Worm (Caenorhabditis elegans): Measurements from ENCODE around the gene spp-24.

Gene spp-24

ce11 chrII:47280-47679 is 7.9 kb upstream of the spp-24 start, which contains the start of gene C23H3.5:
TSS of gene C23H3.5 (plus strand) at chrII:47580.
- TF ChIP-seq ama-1 (optimal IDR thresholded peaks at IDR 0.05): no peak
- TF ChIP-seq pha-4 (tag; optimal IDR thresholded peaks at IDR 0.05): no peak
- no peak for TF ChIP-seq ztf-4 (tag; optimal IDR thresholded peaks at IDR 0.05)
- no peak for TF ChIP-seq R02D3.7 (tag; optimal IDR thresholded peaks at IDR 0.05)
- no peak for TF ChIP-seq ztf-11 (tag; optimal IDR thresholded peaks at IDR 0.05)
- no peak for TF ChIP-seq aly-2 (tag; optimal IDR thresholded peaks at IDR 0.05)
- no peak for TF ChIP-seq nhr-11 (tag; optimal IDR thresholded peaks at IDR 0.05)
- no peak for TF ChIP-seq eor-1 (tag; optimal IDR thresholded peaks at IDR 0.05)
- no peak for TF ChIP-seq zag-1 (tag; optimal IDR thresholded peaks at IDR 0.05)
- no peak for TF ChIP-seq hmg-11 (tag; optimal IDR thresholded peaks at IDR 0.05)
- TF ChIP-seq nhr-76 (tag; optimal IDR thresholded peaks at IDR 0.05): no peak

ce11 chrII:46116-46515 is 6.8 kb upstream of the spp-24 start, which contains the start of gene rpt-4:
TSS of gene rpt-4 (minus strand) at chrII:46216.
- no peak for TF ChIP-seq nhr-237 (tag; optimal IDR thresholded peaks at IDR 0.05)

ce11 chrII:44740-45139 is 5.4 kb upstream of the spp-24 start, which contains the start of gene rpoa-49:
TSS of gene rpoa-49 (plus strand) at chrII:45040.
- TF ChIP-seq ceh-9 (tag; optimal IDR thresholded peaks at IDR 0.05): no peak
- no peak for TF ChIP-seq pha-4 (tag; optimal IDR thresholded peaks at IDR 0.05)
- no peak for TF ChIP-seq ceh-82 (tag; optimal IDR thresholded peaks at IDR 0.05)
- no peak for TF ChIP-seq nhr-28 (tag; optimal IDR thresholded peaks at IDR 0.05)
- no peak for TF ChIP-seq unc-62 (GFP tag; optimal IDR thresholded peaks at IDR 0.05)
- TF ChIP-seq fkh-10 (GFP tag; optimal IDR thresholded peaks at IDR 0.05): no peak
- no peak for TF ChIP-seq fos-1 (tag; optimal IDR thresholded peaks at IDR 0.05)
- no peak for TF ChIP-seq hmg-11 (tag; optimal IDR thresholded peaks at IDR 0.05)
- TF ChIP-seq pqm-1 (tag; optimal IDR thresholded peaks at IDR 0.05): no peak
- no peak for TF ChIP-seq daf-12 (tag; optimal IDR thresholded peaks at IDR 0.05)
- TF ChIP-seq mdl-1 (tag; optimal IDR thresholded peaks at IDR 0.05): no peak
- TF ChIP-seq aly-2 (tag; optimal IDR thresholded peaks at IDR 0.05): no peak
- no peak for TF ChIP-seq nhr-67 (tag; optimal IDR thresholded peaks at IDR 0.05)

- TF ChIP-seq jun-1 (tag; optimal IDR thresholded peaks at IDR 0.05) (no peak), elt-1 (tag; optimal IDR thresholded peaks at IDR 0.05) (no peak), unc-39 (tag; optimal IDR thresholded peaks at IDR 0.05) (no peak), lin-15B (tag; optimal IDR thresholded peaks at IDR 0.05) (peak; percentile 90), pha-4 (tag; optimal IDR thresholded peaks at IDR 0.05) (peak; percentile 84), ceh-28 (tag; optimal IDR thresholded peaks at IDR 0.05) (no peak), lin-39 (tag; optimal IDR thresholded peaks at IDR 0.05) (peak; percentile 65), nhr-23 (tag; optimal IDR thresholded peaks at IDR 0.05) (peak; percentile 65), skn-1 (tag; optimal IDR thresholded peaks at IDR 0.05) (peak; percentile 99), snpc-4 (tag; optimal IDR thresholded peaks at IDR 0.05) (peak; percentile 27), ceh-16 (tag; optimal IDR thresholded peaks at IDR 0.05) (no peak), nhr-25 (tag; optimal IDR thresholded peaks at IDR 0.05) (peak; percentile 42), nhr-237 (tag; optimal IDR thresholded peaks at IDR 0.05) (no peak), elt-3 (tag; optimal IDR thresholded peaks at IDR 0.05) (no peak), egl-27 (tag; optimal IDR thresholded peaks at IDR 0.05) (no peak), hmg-11 (tag; optimal IDR thresholded peaks at IDR 0.05) (peak; percentile 79), tbx-2 (tag; optimal IDR thresholded peaks at IDR 0.05) (no peak), nfya-1 (tag; optimal IDR thresholded peaks at IDR 0.05; ENCODE audit: insufficient read depth) (peak; percentile 65), ama-1 (optimal IDR thresholded peaks at IDR 0.05) (no peak), fkh-10 (GFP tag; optimal IDR thresholded peaks at IDR 0.05) (no peak), aly-2 (tag; optimal IDR thresholded peaks at IDR 0.05) (no peak), egl-5 (tag; optimal IDR thresholded peaks at IDR 0.05) (peak; percentile 72), fos-1 (tag; optimal IDR thresholded peaks at IDR 0.05) (no peak), pqm-1 (tag; optimal IDR thresholded peaks at IDR 0.05) (no peak), ceh-82 (tag; optimal IDR thresholded peaks at IDR 0.05) (no peak), nhr-12 (tag; optimal IDR thresholded peaks at IDR 0.05) (no peak), nhr-77 (tag; optimal IDR thresholded peaks at IDR 0.05) (no peak)
Measured at ce11 chrII:43640-44039, 4.3 kb upstream of the spp-24 start, which contains the start of gene nfyc-1. TSS of gene nfyc-1 (plus strand) at chrII:43907.

Data from whole organism, L3 larva.